Worm (Caenorhabditis elegans) whole organism, L4 larva: ENCODE measurements around the gene ufd-2.

Source experiments
- D1046.2 ChIP-seq: fragments of 200-800 bp; sonication (Bioruptor generic); IDR thresholded peaks from 2 replicates; pipeline ENCODE4 v1.3.6; 2022; ENCODE audit warnings: missing genetic modification characterization, missing compliant biosample characterization
- F26F4.8 ChIP-seq: fragments of 200-800 bp; sonication (Bioruptor generic); conservative IDR thresholded peaks from 2 replicates; pipeline ENCODE4 v1.3.6; 2022; ENCODE audit warnings: missing genetic modification characterization, missing compliant biosample characterization
- F44E2.7 ChIP-seq: fragments of 200-800 bp; sonication (Bioruptor generic); IDR thresholded peaks from 2 replicates; pipeline ENCODE4 v2.1.2; 2022; ENCODE audit warnings: missing genetic modification characterization, missing compliant biosample characterization
- T20F7.1 ChIP-seq: fragments of 200-800 bp; sonication (Bioruptor generic); optimal IDR thresholded peaks from 2 replicates; lab custom pipeline; 2018; ENCODE audit warnings: mild to moderate bottlenecking, missing genetic modification characterization, missing compliant biosample characterization
- Y75B8A.6 ChIP-seq: fragments of 200-800 bp; sonication (Bioruptor generic); IDR thresholded peaks from 2 replicates; pipeline ENCODE4 v1.3.6; 2022; ENCODE audit warnings: missing genetic modification reagents, missing genetic modification characterization, missing compliant biosample characterization
- ZK546.5 ChIP-seq, 2 experiments: sonication (generic microtip); optimal IDR thresholded peaks; 2 replicates each; lab custom pipeline; 2017; ENCODE audit warnings: missing biosample characterization in 2 of 2, missing genetic modification characterization in 2 of 2
- aha-1 ChIP-seq: fragments of 150-350 bp; peaks from one replicate; lab custom pipeline; 2014; ENCODE audit warnings: missing biosample characterization, missing genetic modification characterization
- aly-2 ChIP-seq: sonication (generic microtip); optimal IDR thresholded peaks from 2 replicates; lab custom pipeline; 2018; ENCODE audit warnings: missing biosample characterization, missing genetic modification characterization
- attf-4 ChIP-seq: sonication (generic microtip); optimal IDR thresholded peaks from 3 replicates; lab custom pipeline; 2017; ENCODE audit warnings: missing biosample characterization, missing genetic modification characterization
- ceh-32 ChIP-seq: sonication (generic microtip); optimal IDR thresholded peaks from 2 replicates; lab custom pipeline; 2016; ENCODE audit warnings: mild to moderate bottlenecking, missing genetic modification characterization, missing compliant biosample characterization; ENCODE audit not compliant: poor library complexity
- ceh-82 ChIP-seq: sonication (generic microtip); optimal IDR thresholded peaks from 2 replicates; lab custom pipeline; 2017; ENCODE audit warnings: missing biosample characterization, missing genetic modification characterization
- daf-16 ChIP-seq, 3 experiments: sonication (generic microtip); optimal IDR thresholded peaks; 2 replicates each; lab custom pipeline; 2016 to 2017; ENCODE audit warnings: missing genetic modification characterization in 3 of 3, missing genetic modification reagents in 3 of 3, mild to moderate bottlenecking in 2 of 3, missing compliant biosample characterization in 2 of 3, missing biosample characterization in 1 of 3, moderate library complexity in 1 of 3
- dmd-6 ChIP-seq: fragments of 200-800 bp; sonication (Bioruptor generic); IDR thresholded peaks from 2 replicates; pipeline ENCODE4 v1.3.6; 2022; ENCODE audit warnings: missing genetic modification reagents, missing genetic modification characterization, missing compliant biosample characterization
- dmd-9 ChIP-seq: fragments of 200-800 bp; sonication (Bioruptor generic); IDR thresholded peaks from 2 replicates; pipeline ENCODE4 v1.3.6; 2022; ENCODE audit warnings: missing genetic modification reagents, missing genetic modification characterization, missing compliant biosample characterization
- egl-27 ChIP-seq: sonication (generic microtip); optimal IDR thresholded peaks from 3 replicates; lab custom pipeline; 2017; ENCODE audit warnings: missing biosample characterization, missing genetic modification reagents, missing genetic modification characterization
- gei-8 ChIP-seq: fragments of 200-800 bp; sonication (Bioruptor generic); optimal IDR thresholded peaks from 2 replicates; lab custom pipeline; 2018; ENCODE audit warnings: mild to moderate bottlenecking, missing genetic modification characterization, missing compliant biosample characterization
- hlh-11 ChIP-seq: fragments of 200-800 bp; sonication (Bioruptor generic); optimal IDR thresholded peaks from 2 replicates; lab custom pipeline; 2018; ENCODE audit warnings: mild to moderate bottlenecking, missing genetic modification characterization, missing compliant biosample characterization
- hlh-30 ChIP-seq: sonication (generic microtip); optimal IDR thresholded peaks from 2 replicates; lab custom pipeline; 2017; ENCODE audit warnings: antibody characterized with exemption, mild to moderate bottlenecking, missing genetic modification characterization, missing compliant biosample characterization; ENCODE audit not compliant: insufficient read depth
- jun-1 ChIP-seq: fragments of 150-350 bp; optimal IDR thresholded peaks from 2 replicates; lab custom pipeline; 2014; ENCODE audit warnings: missing biosample characterization, missing genetic modification reagents, missing genetic modification characterization
- lin-15B ChIP-seq: fragments of 150-350 bp; sonication (generic microtip); optimal IDR thresholded peaks from 3 replicates; lab custom pipeline; 2014; ENCODE audit warnings: missing biosample characterization, missing genetic modification characterization
- lir-3 ChIP-seq: sonication (generic microtip); optimal IDR thresholded peaks from 2 replicates; lab custom pipeline; 2016; ENCODE audit warnings: mild to moderate bottlenecking, missing genetic modification characterization, missing compliant biosample characterization
- lsy-2 ChIP-seq, 2 experiments: fragments of 150-350 bp in 1 of 2; sonication (generic microtip) in 1 of 2; optimal IDR thresholded peaks; 2 replicates each; lab custom pipeline; 2014 to 2017; ENCODE audit warnings: missing biosample characterization in 2 of 2, missing genetic modification characterization in 2 of 2
- madf-5 ChIP-seq, 2 experiments: fragments of 200-800 bp; sonication (Bioruptor generic); IDR thresholded peaks; 2 replicates each; pipeline ENCODE4 v1.3.6; 2022; ENCODE audit warnings: missing compliant biosample characterization in 2 of 2, missing genetic modification characterization in 2 of 2
- madf-9 ChIP-seq: fragments of 200-800 bp; sonication (Bioruptor generic); conservative IDR thresholded peaks from 2 replicates; pipeline ENCODE4 v1.3.6; 2022; ENCODE audit warnings: missing genetic modification reagents, missing genetic modification characterization, missing compliant biosample characterization
- mdl-1 ChIP-seq, 2 experiments: fragments of 150-350 bp in 1 of 2; sonication (generic microtip) in 1 of 2; optimal IDR thresholded peaks; 2 replicates each; lab custom pipeline; 2014 to 2017; ENCODE audit warnings: missing biosample characterization in 2 of 2, missing genetic modification characterization in 2 of 2
- mdt-29 ChIP-seq: fragments of 200-800 bp; sonication (Bioruptor generic); IDR thresholded peaks from 2 replicates; pipeline ENCODE4 v1.3.6; 2022; ENCODE audit warnings: missing genetic modification reagents, missing genetic modification characterization, missing compliant biosample characterization
- mxl-3 ChIP-seq: fragments of 200-800 bp; sonication (Bioruptor generic); optimal IDR thresholded peaks from 2 replicates; lab custom pipeline; 2018; ENCODE audit warnings: mild to moderate bottlenecking, missing genetic modification characterization, missing compliant biosample characterization
- nhr-10 ChIP-seq: fragments of 150-350 bp; optimal IDR thresholded peaks from 2 replicates; lab custom pipeline; 2014; ENCODE audit warnings: missing biosample characterization, missing genetic modification characterization
- nhr-237 ChIP-seq: sonication (generic microtip); optimal IDR thresholded peaks from 2 replicates; lab custom pipeline; 2017; ENCODE audit warnings: missing biosample characterization, missing genetic modification characterization
- nhr-28 ChIP-seq: fragments of 150-350 bp; optimal IDR thresholded peaks from 2 replicates; lab custom pipeline; 2014; ENCODE audit warnings: missing biosample characterization, missing genetic modification characterization
- nhr-41 ChIP-seq: fragments of 200-800 bp; sonication (Bioruptor generic); IDR thresholded peaks from 2 replicates; pipeline ENCODE4 v1.3.6; 2022; ENCODE audit warnings: missing genetic modification reagents, missing genetic modification characterization, missing compliant biosample characterization
- nhr-42 ChIP-seq: fragments of 200-800 bp; sonication (Bioruptor generic); IDR thresholded peaks from 2 replicates; pipeline ENCODE4 v1.3.6; 2022; ENCODE audit warnings: missing genetic modification characterization, missing compliant biosample characterization
- nhr-48 ChIP-seq: sonication (generic microtip); optimal IDR thresholded peaks from 2 replicates; lab custom pipeline; 2016; ENCODE audit warnings: mild to moderate bottlenecking, missing genetic modification characterization, missing compliant biosample characterization
- nhr-77 ChIP-seq: fragments of 150-350 bp; optimal IDR thresholded peaks from 2 replicates; lab custom pipeline; 2014; ENCODE audit warnings: missing biosample characterization, missing genetic modification characterization
- pha-4 ChIP-seq, 2 experiments: fragments of 150-350 bp in 1 of 2; fragments of 200-800 bp in 1 of 2; sonication (Bioruptor generic) in 1 of 2; IDR thresholded peaks in 1 of 2; optimal IDR thresholded peaks in 1 of 2; 2 replicates each; pipeline versions ENCODE4 v1.3.6 to Lab custom; 2014 to 2022; ENCODE audit warnings: missing genetic modification characterization in 2 of 2, missing genetic modification reagents in 2 of 2, missing biosample characterization in 1 of 2, missing compliant biosample characterization in 1 of 2
- pqm-1 ChIP-seq: sonication (generic microtip); optimal IDR thresholded peaks from 2 replicates; lab custom pipeline; 2017; ENCODE audit warnings: missing biosample characterization, missing genetic modification characterization
- rbr-2 ChIP-seq: sonication (generic microtip); optimal IDR thresholded peaks from 2 replicates; lab custom pipeline; 2016; ENCODE audit warnings: missing genotype, missing genetic modification characterization, missing compliant biosample characterization
- set-16 ChIP-seq: fragments of 200-800 bp; sonication (Bioruptor generic); IDR thresholded peaks from 2 replicates; pipeline ENCODE4 v1.3.6; 2022; ENCODE audit warnings: missing genetic modification reagents, missing genetic modification characterization, missing compliant biosample characterization
- skn-1 ChIP-seq: fragments of 150-350 bp; optimal IDR thresholded peaks from 2 replicates; lab custom pipeline; 2014; ENCODE audit warnings: missing biosample characterization, missing genetic modification characterization
- spr-3 ChIP-seq: fragments of 200-800 bp; sonication (Bioruptor generic); optimal IDR thresholded peaks from 2 replicates; lab custom pipeline; 2018; ENCODE audit warnings: mild to moderate bottlenecking, missing genetic modification characterization, missing compliant biosample characterization
- tra-1 ChIP-seq: fragments of 200-800 bp; sonication (Bioruptor generic); IDR thresholded peaks from 2 replicates; pipeline ENCODE4 v1.3.6; 2022; ENCODE audit warnings: missing genetic modification reagents, missing genetic modification characterization, missing compliant biosample characterization
- unc-130 ChIP-seq: sonication (generic microtip); optimal IDR thresholded peaks from 2 replicates; lab custom pipeline; 2016; ENCODE audit warnings: missing genetic modification reagents, missing genetic modification characterization, missing compliant biosample characterization
- vab-7 ChIP-seq: fragments of 200-800 bp; sonication (Bioruptor generic); IDR thresholded peaks from 2 replicates; pipeline ENCODE4 v1.3.6; 2022; ENCODE audit warnings: missing genetic modification reagents, missing genetic modification characterization, missing compliant biosample characterization
- zag-1 ChIP-seq: fragments of 150-350 bp; optimal IDR thresholded peaks from 2 replicates; lab custom pipeline; 2014; ENCODE audit warnings: missing biosample characterization, missing genetic modification characterization
- zfp-2 ChIP-seq: sonication (generic microtip); optimal IDR thresholded peaks from 2 replicates; lab custom pipeline; 2016; ENCODE audit warnings: mild to moderate bottlenecking, missing genetic modification characterization, missing compliant biosample characterization
- zfp-3 ChIP-seq: fragments of 200-800 bp; sonication (Bioruptor generic); conservative IDR thresholded peaks from 2 replicates; pipeline ENCODE4 v1.3.6; 2022; ENCODE audit warnings: missing genetic modification reagents, missing genetic modification characterization, missing compliant biosample characterization
- ztf-7 ChIP-seq: fragments of 150-350 bp; optimal IDR thresholded peaks from 2 replicates; lab custom pipeline; 2014; ENCODE audit warnings: missing biosample characterization, missing genetic modification characterization

Gene ufd-2

ce11 chrII:8071012-8071625 lies 8.6 kb downstream of the ufd-2 start:
- TF ChIP-seq zfp-2 (tag; lab: Kevin White, UChicago) (no peak), daf-16 (GFP tag; optimal IDR thresholded peaks at IDR 0.05; lab: Kevin White, UChicago) (no peak), daf-16 (tag; optimal IDR thresholded peaks at IDR 0.05; lab: Kevin White, UChicago) (peak; percentile 59), nhr-28 (tag; lab: Kevin White, UChicago) (peak; percentile 6), mxl-3 (GFP tag; lab: Kevin White, UChicago) (peak; percentile 48), hlh-30 (tag; lab: Kevin White, UChicago) (peak; percentile 7), tra-1 (no peak), aha-1 (peak; percentile 46), pqm-1 (tag; lab: Kevin White, UChicago) (peak; percentile 60), lsy-2 (tag; optimal IDR thresholded peaks at IDR 0.05; lab: Kevin White, UChicago) (no peak), hlh-11 (tag; lab: Kevin White, UChicago) (peak; percentile 22), mdl-1 (tag; optimal IDR thresholded peaks at IDR 0.05; lab: Kevin White, UChicago) (peak in 1 of 2 experiments; percentile 48), F26F4.8 (no peak), skn-1 (tag; lab: Kevin White, UChicago) (no peak), dmd-6 (GFP tag; lab: Robert Waterston, UW) (0 out of 2 replicates have a peak, but pooled peaks have one; percentile 17), F44E2.7 (GFP tag; lab: Robert Waterston, UW) (no peak), attf-4 (no peak)

DNA sequence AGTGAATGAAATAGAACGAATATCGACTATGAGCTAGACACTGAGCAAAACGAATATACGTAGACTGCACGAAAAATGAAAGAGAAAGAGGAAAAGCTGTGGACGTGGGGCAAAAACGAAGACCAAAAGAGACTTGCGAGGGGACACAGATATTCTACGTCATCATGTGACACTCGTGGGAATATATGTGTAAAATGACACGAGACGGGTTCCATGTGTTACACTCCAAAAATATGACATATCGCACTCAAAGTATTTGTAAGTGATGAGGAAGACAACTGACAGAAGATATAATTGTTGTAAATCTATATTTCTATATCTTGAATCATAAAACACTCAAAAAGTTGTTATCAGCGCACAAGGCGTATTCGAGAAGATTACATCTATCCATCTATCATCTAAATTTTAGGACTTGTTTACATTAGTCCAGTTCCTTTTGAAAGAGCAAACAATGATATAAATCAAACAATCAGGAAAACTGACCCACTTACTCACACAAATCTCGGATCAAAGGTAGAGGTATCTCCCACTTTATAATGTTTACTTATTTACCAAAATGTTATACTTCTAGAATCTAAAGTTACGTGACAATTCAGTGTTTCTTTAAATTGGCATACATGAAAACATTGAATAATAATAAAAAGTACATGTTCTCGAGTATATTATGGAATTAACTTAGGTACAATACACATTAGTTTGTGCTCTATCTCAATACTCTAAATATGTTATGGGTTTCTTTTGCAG lies 9.4 kb downstream of the ufd-2 start:
- TF ChIP-seq rbr-2 (peak; percentile 38), aly-2 (tag; lab: Kevin White, UChicago) (no peak), hlh-11 (tag; lab: Kevin White, UChicago) (peak; percentile 53), zfp-3 (GFP tag; lab: Robert Waterston, UW) (no peak), pha-4 (GFP tag; IDR thresholded peaks at IDR 0.05; lab: Robert Waterston, UW) (no peak), pha-4 (tag; optimal IDR thresholded peaks at IDR 0.05; lab: Kevin White, UChicago) (no peak), mdt-29 (no peak), egl-27 (tag; lab: Kevin White, UChicago) (no peak), unc-130 (GFP tag; lab: Kevin White, UChicago) (no peak), D1046.2 (GFP tag; lab: Robert Waterston, UW) (no peak), ZK546.5 (tag; optimal IDR thresholded peaks at IDR 0.05; lab: Kevin White, UChicago) (no peak), mdl-1 (tag; optimal IDR thresholded peaks at IDR 0.05; lab: Kevin White, UChicago) (peak; percentile 24 to 67), F44E2.7 (GFP tag; lab: Robert Waterston, UW) (no peak), ztf-7 (tag; lab: Kevin White, UChicago) (no peak), nhr-48 (tag; lab: Kevin White, UChicago) (peak; percentile 81), T20F7.1 (GFP tag; lab: Kevin White, UChicago) (no peak), madf-9 (GFP tag; lab: Robert Waterston, UW) (no peak), nhr-10 (tag; lab: Kevin White, UChicago) (no peak), nhr-237 (no peak), ceh-32 (tag; lab: Kevin White, UChicago) (no peak), nhr-77 (tag; lab: Kevin White, UChicago) (no peak), ceh-82 (tag; lab: Kevin White, UChicago) (no peak), dmd-9 (GFP tag; lab: Robert Waterston, UW) (no peak), aha-1 (peak; percentile 96), nhr-42 (GFP tag; lab: Robert Waterston, UW) (no peak), jun-1 (no peak), nhr-41 (no peak), spr-3 (GFP tag; lab: Kevin White, UChicago) (no peak), madf-5 (GFP tag; IDR thresholded peaks at IDR 0.05; lab: Robert Waterston, UW) (no peak), vab-7 (no peak), tra-1 (no peak), gei-8 (no peak), set-16 (GFP tag; lab: Robert Waterston, UW) (no peak), lir-3 (tag; lab: Kevin White, UChicago) (no peak), Y75B8A.6 (no peak), zag-1 (tag; lab: Kevin White, UChicago) (no peak), lin-15B (tag; lab: Kevin White, UChicago) (no peak)
